Fruit fly (Drosophila melanogaster) whole organism: Measurements from ENCODE around the gene CG18545.
A peak's percentile ranks its signal among the peaks of the same experiment; 100 is the strongest.

Source experiments
- CG8478 ChIP-seq: fragments of >200 bp; optimal IDR thresholded peaks from 2 replicates; lab custom pipeline; 2018; ENCODE audit warnings: inconsistent platforms
- Dll ChIP-seq: fragments of >200 bp; optimal IDR thresholded peaks from 2 replicates; lab custom pipeline; 2017
- EcR ChIP-seq, 2 experiments: fragments of >200 bp; optimal IDR thresholded peaks; 2 replicates each; lab custom pipeline; 2017; ENCODE audit warnings: missing biosample characterization in 2 of 2, missing genetic modification characterization in 2 of 2, missing genetic modification reagents in 2 of 2
- pan ChIP-seq: fragments of >200 bp; optimal IDR thresholded peaks from 2 replicates; lab custom pipeline; 2017
- psq ChIP-seq: fragments of >200 bp; optimal IDR thresholded peaks from 2 replicates; lab custom pipeline; 2017
- usp ChIP-seq: fragments of >200 bp; optimal IDR thresholded peaks from 2 replicates; lab custom pipeline; 2017; ENCODE audit warnings: missing biosample characterization, missing genetic modification characterization, mixed read lengths

CG18545 gene

dm6 chr3R:10353932-10354703, 13.4 kb downstream of the CG18545 start:
- TF ChIP-seq pan (lab: Kevin White, UChicago) = no peak
- TF ChIP-seq Dll (lab: Kevin White, UChicago) = no peak
- TF ChIP-seq CG8478 (lab: Kevin White, UChicago) = no peak
- no peak for TF ChIP-seq usp (GFP tag; lab: Kevin White, UChicago)
- TF ChIP-seq EcR (GFP tag; optimal IDR thresholded peaks at IDR 0.05; lab: Kevin White, UChicago) = no peak
- TF ChIP-seq psq = no peak

dm6 chr3R:10355840-10356562, 15.3 kb downstream of the CG18545 start:
- TF ChIP-seq Dll (lab: Kevin White, UChicago) (no peak), EcR (GFP tag; optimal IDR thresholded peaks at IDR 0.05; lab: Kevin White, UChicago) (no peak), pan (lab: Kevin White, UChicago) (no peak), usp (GFP tag; lab: Kevin White, UChicago) (no peak), CG8478 (lab: Kevin White, UChicago) (no peak)

dm6 chr3R:10356563-10357363, 16.0 kb downstream of the CG18545 start:
- TF ChIP-seq EcR (GFP tag; optimal IDR thresholded peaks at IDR 0.05; lab: Kevin White, UChicago) (peak in 1 of 2 experiments; percentile 17), psq (no peak)

dm6 chr3R:10357364-10357676, 16.6 kb downstream of the CG18545 start:
- no peak for TF ChIP-seq pan (lab: Kevin White, UChicago)
- no peak for TF ChIP-seq psq

dm6 chr3R:10364287-10364686, 23.5 kb downstream of the CG18545 start:
- TF ChIP-seq CG8478 (lab: Kevin White, UChicago) (no peak), psq (no peak), EcR (GFP tag; optimal IDR thresholded peaks at IDR 0.05; lab: Kevin White, UChicago) (no peak), usp (GFP tag; lab: Kevin White, UChicago) (no peak)

- TF ChIP-seq EcR (GFP tag; optimal IDR thresholded peaks at IDR 0.05; lab: Kevin White, UChicago) (no peak), Dll (lab: Kevin White, UChicago) (no peak), CG8478 (lab: Kevin White, UChicago) (no peak), usp (GFP tag; lab: Kevin White, UChicago) (no peak), psq (no peak), pan (lab: Kevin White, UChicago) (no peak)
Observed at dm6 chr3R:10368251-10368650, 27.5 kb downstream of the CG18545 start.

dm6 chr3R:10369799-10370198, 29.1 kb downstream of the CG18545 start:
- TF ChIP-seq EcR (GFP tag; optimal IDR thresholded peaks at IDR 0.05; lab: Kevin White, UChicago) (no peak), psq (no peak), CG8478 (lab: Kevin White, UChicago) (no peak), usp (GFP tag; lab: Kevin White, UChicago) (no peak), pan (lab: Kevin White, UChicago) (no peak), Dll (lab: Kevin White, UChicago) (no peak)

- TF ChIP-seq pan (lab: Kevin White, UChicago) = no peak
- TF ChIP-seq EcR (GFP tag; optimal IDR thresholded peaks at IDR 0.05; lab: Kevin White, UChicago) = no peak
- TF ChIP-seq Dll (lab: Kevin White, UChicago) = no peak
- TF ChIP-seq usp (GFP tag; lab: Kevin White, UChicago) = no peak
- no peak for TF ChIP-seq psq
- TF ChIP-seq CG8478 (lab: Kevin White, UChicago) = no peak
Observed at dm6 chr3R:10370495-10370894, 29.7 kb downstream of the CG18545 start.

dm6 chr3R:10377849-10378248, 37.1 kb downstream of the CG18545 start, which contains the start of gene Rfx:
Gene Rfx, minus strand, starts transcription at chr3R:10378068.
- TF ChIP-seq pan (lab: Kevin White, UChicago) (no peak), Dll (lab: Kevin White, UChicago) (no peak)

dm6 chr3R:10378989-10379388, 38.2 kb downstream of the CG18545 start:
- no peak for TF ChIP-seq CG8478 (lab: Kevin White, UChicago)

dm6 chr3R:10379409-10379808, 38.7 kb downstream of the CG18545 start:
- TF ChIP-seq pan (lab: Kevin White, UChicago) (no peak), psq (no peak)

- TF ChIP-seq EcR (GFP tag; optimal IDR thresholded peaks at IDR 0.05; lab: Kevin White, UChicago) = no peak
Observed at dm6 chr3R:10380025-10380424, 39.3 kb downstream of the CG18545 start.
